Fruit fly (Drosophila melanogaster) whole organism, embryonic: Measurements from ENCODE around the gene CHES-1-like.

Source experiments
- Bgb ChIP-seq: fragments of 200-800 bp; sonication (Bioruptor generic); IDR thresholded peaks from 2 replicates; pipeline ENCODE4 v1.3.6; 2022; ENCODE audit warnings: missing biosample characterization, missing genetic modification characterization; ENCODE audit not compliant: partially characterized antibody
- BtbVII ChIP-seq: fragments of 200-800 bp; sonication (Bioruptor generic); optimal IDR thresholded peaks from 3 replicates; lab custom pipeline; 2017; ENCODE audit warnings: missing biosample characterization, mild to moderate bottlenecking, missing genetic modification characterization
- CG10209 ChIP-seq: fragments of 200-800 bp; sonication (Bioruptor generic); optimal IDR thresholded peaks from 3 replicates; lab custom pipeline; 2017; ENCODE audit warnings: missing biosample characterization, mild to moderate bottlenecking, missing genetic modification characterization, missing genetic modification reagents
- CG10565 ChIP-seq: fragments of 200-800 bp; sonication (Bioruptor generic); optimal IDR thresholded peaks from 3 replicates; lab custom pipeline; 2016; ENCODE audit warnings: missing biosample characterization, mild to moderate bottlenecking, missing genetic modification characterization
- CG11504 ChIP-seq: fragments of 200-800 bp; sonication (Bioruptor generic); optimal IDR thresholded peaks from 3 replicates; lab custom pipeline; 2019; ENCODE audit warnings: missing biosample characterization, mild to moderate bottlenecking, missing genetic modification characterization, moderate library complexity
- CG12219 ChIP-seq: fragments of 200-800 bp; sonication (Bioruptor generic); optimal IDR thresholded peaks from 3 replicates; lab custom pipeline; 2018; ENCODE audit warnings: missing biosample characterization, mild to moderate bottlenecking, missing genetic modification characterization
- CG13424 ChIP-seq: fragments of 200-800 bp; sonication (Bioruptor generic); optimal IDR thresholded peaks from 2 replicates; lab custom pipeline; 2019; ENCODE audit warnings: missing biosample characterization, mild to moderate bottlenecking, missing genetic modification characterization, moderate library complexity
- CG14050 ChIP-seq: fragments of 200-800 bp; sonication (Bioruptor generic); IDR thresholded peaks from 3 replicates; pipeline ENCODE4 v1.3.6; 2022; ENCODE audit warnings: missing biosample characterization, missing genetic modification characterization
- CG16779 ChIP-seq: fragments of 200-800 bp; sonication (Bioruptor generic); IDR thresholded peaks from 2 replicates; pipeline ENCODE4 v1.3.6; 2022; ENCODE audit warnings: missing biosample characterization, missing genetic modification characterization
- CG17359 ChIP-seq: fragments of 200-800 bp; sonication (Bioruptor generic); optimal IDR thresholded peaks from 3 replicates; lab custom pipeline; 2018; ENCODE audit warnings: missing biosample characterization, mild to moderate bottlenecking, missing genetic modification characterization, moderate library complexity
- CG17912 ChIP-seq: fragments of 200-800 bp; sonication (Bioruptor generic); optimal IDR thresholded peaks from 2 replicates; lab custom pipeline; 2018; ENCODE audit warnings: missing biosample characterization, mild to moderate bottlenecking, missing genetic modification characterization
- CG18476 ChIP-seq: fragments of 200-800 bp; sonication (Bioruptor generic); optimal IDR thresholded peaks from 2 replicates; lab custom pipeline; 2016; ENCODE audit warnings: missing biosample characterization, mild to moderate bottlenecking, missing genetic modification characterization
- CG2116 ChIP-seq: fragments of 200-800 bp; sonication (Bioruptor generic); optimal IDR thresholded peaks from 3 replicates; lab custom pipeline; 2018; ENCODE audit warnings: missing biosample characterization, mild to moderate bottlenecking, missing genetic modification characterization
- CG32772 ChIP-seq: fragments of 200-800 bp; sonication (Bioruptor generic); IDR thresholded peaks from 2 replicates; pipeline ENCODE4 v1.3.6; 2022; ENCODE audit warnings: missing biosample characterization, missing genetic modification characterization
- CG6813 ChIP-seq: fragments of 200-800 bp; sonication (Bioruptor generic); optimal IDR thresholded peaks from 2 replicates; lab custom pipeline; 2017; ENCODE audit warnings: missing biosample characterization, missing genetic modification characterization, mild to moderate bottlenecking, moderate library complexity, missing genetic modification reagents
- CG6854 ChIP-seq: fragments of 200-800 bp; sonication (Bioruptor generic); optimal IDR thresholded peaks from 3 replicates; lab custom pipeline; 2017; ENCODE audit warnings: missing biosample characterization, mild to moderate bottlenecking, missing genetic modification characterization
- CG7786 ChIP-seq: fragments of 200-800 bp; sonication (Bioruptor generic); optimal IDR thresholded peaks from 2 replicates; lab custom pipeline; 2016; ENCODE audit warnings: missing biosample characterization, missing genetic modification characterization
- CG9609 ChIP-seq: fragments of 200-800 bp; sonication (Bioruptor generic); optimal IDR thresholded peaks from 3 replicates; lab custom pipeline; 2016; ENCODE audit warnings: missing biosample characterization, missing genetic modification characterization
- CG9727 ChIP-seq: fragments of 200-800 bp; sonication (Bioruptor generic); optimal IDR thresholded peaks from 3 replicates; lab custom pipeline; 2017; ENCODE audit warnings: missing biosample characterization, mild to moderate bottlenecking, missing genetic modification characterization
- Deaf1 ChIP-seq: fragments of 200-800 bp; optimal IDR thresholded peaks from 3 replicates; lab custom pipeline; 2019; ENCODE audit warnings: missing biosample characterization, mild to moderate bottlenecking, missing genetic modification characterization, moderate library complexity
- Dll ChIP-seq: fragments of 200-800 bp; sonication (Bioruptor generic); IDR thresholded peaks from 4 replicates; pipeline ENCODE4 v1.3.6; 2022; ENCODE audit warnings: missing biosample characterization, missing genetic modification characterization; ENCODE audit not compliant: partially characterized antibody
- Fer3 ChIP-seq: fragments of 200-800 bp; sonication (Bioruptor generic); optimal IDR thresholded peaks from 2 replicates; lab custom pipeline; 2018; ENCODE audit warnings: missing biosample characterization, mild to moderate bottlenecking, missing genetic modification characterization, moderate library complexity
- HLH4C ChIP-seq: fragments of 200-800 bp; sonication (Bioruptor generic); IDR thresholded peaks from 3 replicates; pipeline ENCODE4 v1.3.6; 2022; ENCODE audit warnings: missing biosample characterization, missing genetic modification characterization; ENCODE audit not compliant: partially characterized antibody
- Lim3 ChIP-seq: fragments of 200-800 bp; sonication (Bioruptor generic); IDR thresholded peaks from 2 replicates; pipeline ENCODE4 v1.3.6; 2022; ENCODE audit warnings: missing biosample characterization, missing genetic modification characterization
- Mes4 ChIP-seq: fragments of 200-800 bp; sonication (Bioruptor generic); optimal IDR thresholded peaks from 2 replicates; lab custom pipeline; 2016; ENCODE audit warnings: missing biosample characterization, missing genetic modification characterization
- NC2β ChIP-seq: fragments of 200-800 bp; sonication (Bioruptor generic); optimal IDR thresholded peaks from 2 replicates; lab custom pipeline; 2016; ENCODE audit warnings: missing biosample characterization, missing genetic modification characterization
- Nf-YA ChIP-seq: fragments of 200-800 bp; sonication (Bioruptor generic); IDR thresholded peaks from 2 replicates; pipeline ENCODE4 v1.3.6; 2022; ENCODE audit warnings: missing biosample characterization, missing genetic modification characterization
- Nf-YC ChIP-seq: fragments of 200-800 bp; optimal IDR thresholded peaks from 3 replicates; lab custom pipeline; 2019; ENCODE audit warnings: missing biosample characterization, mild to moderate bottlenecking, missing genetic modification characterization, moderate library complexity
- Ravus ChIP-seq: fragments of 200-800 bp; sonication (Bioruptor generic); IDR thresholded peaks from 2 replicates; pipeline ENCODE4 v1.3.6; 2022; ENCODE audit warnings: missing biosample characterization, missing genetic modification characterization
- Rfx ChIP-seq: fragments of 200-800 bp; sonication (Bioruptor generic); IDR thresholded peaks from 2 replicates; pipeline ENCODE4 v1.3.6; 2022; ENCODE audit warnings: missing biosample characterization, missing genetic modification characterization
- Sox102F ChIP-seq: fragments of 200-800 bp; sonication (Bioruptor generic); optimal IDR thresholded peaks from 2 replicates; lab custom pipeline; 2018; ENCODE audit warnings: missing biosample characterization, mild to moderate bottlenecking, missing genetic modification characterization, moderate library complexity
- Ssrp ChIP-seq: fragments of 200-800 bp; sonication (Bioruptor generic); optimal IDR thresholded peaks from 2 replicates; lab custom pipeline; 2018; ENCODE audit warnings: missing biosample characterization, mild to moderate bottlenecking, missing genetic modification characterization, moderate library complexity
- ab ChIP-seq: fragments of 200-800 bp; sonication (Bioruptor generic); optimal IDR thresholded peaks from 2 replicates; lab custom pipeline; 2016; ENCODE audit warnings: missing biosample characterization, missing genetic modification characterization
- az2 ChIP-seq: fragments of 200-800 bp; sonication (Bioruptor generic); optimal IDR thresholded peaks from 3 replicates; lab custom pipeline; 2016; ENCODE audit warnings: missing biosample characterization, missing genetic modification characterization
- bcd ChIP-seq: fragments of 200-800 bp; sonication (Bioruptor generic); optimal IDR thresholded peaks from 2 replicates; lab custom pipeline; 2017; ENCODE audit warnings: missing biosample characterization, mild to moderate bottlenecking, missing genetic modification characterization
- dpn ChIP-seq, 2 experiments: fragments of 200-800 bp; sonication (Bioruptor generic); optimal IDR thresholded peaks; 3 replicates each; lab custom pipeline; 2016; ENCODE audit warnings: missing biosample characterization in 2 of 2, missing genetic modification characterization in 2 of 2
- ems ChIP-seq: fragments of 200-800 bp; sonication (Bioruptor generic); optimal IDR thresholded peaks from 3 replicates; lab custom pipeline; 2016; ENCODE audit warnings: missing biosample characterization, missing genetic modification characterization
- gcm ChIP-seq: fragments of 200-800 bp; sonication (Bioruptor generic); optimal IDR thresholded peaks from 2 replicates; lab custom pipeline; 2019; ENCODE audit warnings: missing biosample characterization, mild to moderate bottlenecking, missing genetic modification characterization, moderate library complexity
- grn ChIP-seq: fragments of 200-800 bp; sonication (Bioruptor generic); optimal IDR thresholded peaks from 3 replicates; lab custom pipeline; 2017; ENCODE audit warnings: missing biosample characterization, missing genetic modification characterization
- jing ChIP-seq: fragments of 200-800 bp; sonication (Bioruptor generic); optimal IDR thresholded peaks from 2 replicates; lab custom pipeline; 2018; ENCODE audit warnings: missing biosample characterization, mild to moderate bottlenecking, missing genetic modification characterization
- lab ChIP-seq: fragments of 200-800 bp; sonication (Bioruptor generic); optimal IDR thresholded peaks from 3 replicates; lab custom pipeline; 2017; ENCODE audit warnings: missing biosample characterization, missing genetic modification characterization, mild to moderate bottlenecking, moderate library complexity, missing genetic modification reagents
- maf-S ChIP-seq: fragments of 200-800 bp; sonication (Bioruptor generic); optimal IDR thresholded peaks from 2 replicates; lab custom pipeline; 2016; ENCODE audit warnings: missing biosample characterization, missing genetic modification characterization
- mld ChIP-seq: fragments of 200-800 bp; sonication (Bioruptor generic); IDR thresholded peaks from 3 replicates; pipeline ENCODE4 v1.3.6; 2022; ENCODE audit warnings: missing biosample characterization, missing genetic modification characterization; ENCODE audit not compliant: partially characterized antibody
- pho ChIP-seq: fragments of 200-800 bp; sonication (Bioruptor generic); optimal IDR thresholded peaks from 2 replicates; lab custom pipeline; 2016; ENCODE audit warnings: missing biosample characterization, missing genetic modification characterization
- pnt ChIP-seq: fragments of 200-800 bp; sonication (Bioruptor generic); optimal IDR thresholded peaks from 3 replicates; lab custom pipeline; 2016; ENCODE audit warnings: missing biosample characterization, missing genetic modification characterization
- repo ChIP-seq: fragments of 200-800 bp; sonication (Bioruptor generic); optimal IDR thresholded peaks from 2 replicates; lab custom pipeline; 2016; ENCODE audit warnings: missing biosample characterization, missing genetic modification characterization
- salm ChIP-seq: fragments of 200-800 bp; sonication (Bioruptor generic); optimal IDR thresholded peaks from 2 replicates; lab custom pipeline; 2018; ENCODE audit warnings: missing biosample characterization, mild to moderate bottlenecking, missing genetic modification characterization
- slou ChIP-seq: fragments of 200-800 bp; sonication (Bioruptor generic); optimal IDR thresholded peaks from 3 replicates; lab custom pipeline; 2016; ENCODE audit warnings: missing biosample characterization, missing genetic modification characterization
- zfh1 ChIP-seq: fragments of 200-800 bp; sonication (Bioruptor generic); IDR thresholded peaks from 3 replicates; pipeline ENCODE4 v1.3.6; 2022; ENCODE audit warnings: missing biosample characterization, missing genetic modification characterization

The CHES-1-like gene

dm6 chrX:7701282-7702078, 7.7 kb downstream of the CHES-1-like start (continued):
- TF ChIP-seq Rfx, result peak; percentile 83
- no peak for TF ChIP-seq repo (GFP tag; lab: Kevin White, UChicago)
- peak; percentile 24 to 57 for TF ChIP-seq dpn (GFP tag; optimal IDR thresholded peaks at IDR 0.05; lab: Kevin White, UChicago)
- TF ChIP-seq Lim3 (GFP tag; lab: Robert Waterston, UW), result no peak
- peak; percentile 57 for TF ChIP-seq gcm
- TF ChIP-seq Sox102F, result peak; percentile 75
- TF ChIP-seq CG2116 (GFP tag; lab: Kevin White, UChicago), result peak; percentile 19
- TF ChIP-seq CG14050 (GFP tag; lab: Robert Waterston, UW), result peak; percentile 46; the same call in 1 of the 3 replicates
- peak; percentile 78 for TF ChIP-seq CG13424
- no peak for TF ChIP-seq slou (GFP tag; lab: Kevin White, UChicago)
- peak; percentile 18 for TF ChIP-seq Ssrp
- TF ChIP-seq CG10209, result peak; percentile 81
- TF ChIP-seq grn, result no peak
- peak; percentile 51 for TF ChIP-seq salm (tag; lab: Kevin White, UChicago)
- no peak for TF ChIP-seq HLH4C (GFP tag; lab: Robert Waterston, UW)
- TF ChIP-seq Dll, result no peak
- TF ChIP-seq az2 (GFP tag; lab: Kevin White, UChicago), result peak; percentile 57
- no peak for TF ChIP-seq jing (GFP tag; lab: Kevin White, UChicago)
- peak; percentile 60 for TF ChIP-seq maf-S (GFP tag; lab: Kevin White, UChicago)
- peak; percentile 69 for TF ChIP-seq CG32772 (GFP tag; lab: Robert Waterston, UW)
- TF ChIP-seq Nf-YA (GFP tag; lab: Robert Waterston, UW), result no peak
- no peak for TF ChIP-seq NC2β
- TF ChIP-seq CG18476, result peak; percentile 42
- TF ChIP-seq Ravus (GFP tag; lab: Robert Waterston, UW), result peak; percentile 44
- TF ChIP-seq CG6854 (GFP tag; lab: Kevin White, UChicago), result peak; percentile 46
- no peak for TF ChIP-seq CG10565 (GFP tag; lab: Kevin White, UChicago)
- no peak for TF ChIP-seq Bgb (GFP tag; lab: Robert Waterston, UW)
- TF ChIP-seq lab (GFP tag; lab: Kevin White, UChicago), result peak; percentile 88
- TF ChIP-seq Fer3 (tag; lab: Kevin White, UChicago), result peak; percentile 87
- TF ChIP-seq bcd (GFP tag; lab: Kevin White, UChicago), result peak; percentile 73
- TF ChIP-seq CG9609, result peak; percentile 45
- TF ChIP-seq CG16779 (GFP tag; lab: Robert Waterston, UW), result no peak
- peak; percentile 64 for TF ChIP-seq CG11504 (tag; lab: Kevin White, UChicago)
- TF ChIP-seq ab (GFP tag; lab: Kevin White, UChicago), result no peak
- peak; percentile 71 for TF ChIP-seq CG9727 (GFP tag; lab: Kevin White, UChicago)
- TF ChIP-seq zfh1 (GFP tag; lab: Robert Waterston, UW), result no peak
- TF ChIP-seq CG7786 (GFP tag; lab: Kevin White, UChicago), result peak; percentile 49
- peak; percentile 72 for TF ChIP-seq Nf-YC
- no peak for TF ChIP-seq mld (GFP tag; lab: Robert Waterston, UW)
- TF ChIP-seq Deaf1 (tag; lab: Kevin White, UChicago), result peak; percentile 58
- TF ChIP-seq CG17912, result no peak
- peak; percentile 86 for TF ChIP-seq BtbVII (GFP tag; lab: Kevin White, UChicago)
- TF ChIP-seq Mes4 (GFP tag; lab: Kevin White, UChicago), result peak; percentile 41
- TF ChIP-seq pho (GFP tag; lab: Kevin White, UChicago), result peak; percentile 65
- peak; percentile 40 for TF ChIP-seq CG6813 (GFP tag; lab: Kevin White, UChicago)
- peak; percentile 79 for TF ChIP-seq CG17359 (tag; lab: Kevin White, UChicago)
- TF ChIP-seq ems (GFP tag; lab: Kevin White, UChicago), result peak; percentile 34
- TF ChIP-seq CG12219 (GFP tag; lab: Kevin White, UChicago), result peak; percentile 58
- no peak for TF ChIP-seq pnt (GFP tag; lab: Kevin White, UChicago)
